Worm (Caenorhabditis elegans): ENCODE data around the gene Y81B9A.3.

- TF ChIP-seq ceh-79 (tag; optimal IDR thresholded peaks at IDR 0.05) (no peak), ceh-100 (GFP tag; IDR thresholded peaks at IDR 0.05) (no peak), madf-10 (tag; optimal IDR thresholded peaks at IDR 0.05) (no peak), lsl-1 (GFP tag; optimal IDR thresholded peaks at IDR 0.05) (no peak)
These were observed 13.3 kb downstream of the Y81B9A.3 start for ce11 chrX:9195375-9196098.

Data from whole organism, young adult.